Worm (Caenorhabditis elegans) whole organism, L4/young adult: Measurements from ENCODE around the gene msp-19.
"Not testable (repeated sequence)": the region's sequence is repeated elsewhere in the genome, so short reads cannot be mapped to it uniquely, and the experiment has no call there.

ENCODE experiments used
- W03F9.2 ChIP-seq: fragments of 150-350 bp; optimal IDR thresholded peaks from 2 replicates; lab custom pipeline; 2014; ENCODE audit warnings: missing biosample characterization, missing genetic modification characterization
- dao-5 ChIP-seq: sonication (generic microtip); optimal IDR thresholded peaks from 2 replicates; lab custom pipeline; 2016; ENCODE audit warnings: missing genotype, missing genetic modification characterization, moderate library complexity, missing compliant biosample characterization
- him-1 ChIP-seq: sonication (generic microtip); optimal IDR thresholded peaks from 2 replicates; lab custom pipeline; 2016; ENCODE audit warnings: missing genotype, missing genetic modification reagents, missing genetic modification characterization, missing compliant biosample characterization

ce11 chrIV:5226552-5226951 lies 33.8 kb upstream of the msp-19 start, which contains the start of gene nsph-4.1:
- TF ChIP-seq him-1 (tag; lab: Kevin White, UChicago); W03F9.2; dao-5 (tag; lab: Kevin White, UChicago): not testable (repeated sequence)
